Fruit fly (Drosophila melanogaster): ENCODE data around the gene CG5111.

CG5111 gene

DNA sequence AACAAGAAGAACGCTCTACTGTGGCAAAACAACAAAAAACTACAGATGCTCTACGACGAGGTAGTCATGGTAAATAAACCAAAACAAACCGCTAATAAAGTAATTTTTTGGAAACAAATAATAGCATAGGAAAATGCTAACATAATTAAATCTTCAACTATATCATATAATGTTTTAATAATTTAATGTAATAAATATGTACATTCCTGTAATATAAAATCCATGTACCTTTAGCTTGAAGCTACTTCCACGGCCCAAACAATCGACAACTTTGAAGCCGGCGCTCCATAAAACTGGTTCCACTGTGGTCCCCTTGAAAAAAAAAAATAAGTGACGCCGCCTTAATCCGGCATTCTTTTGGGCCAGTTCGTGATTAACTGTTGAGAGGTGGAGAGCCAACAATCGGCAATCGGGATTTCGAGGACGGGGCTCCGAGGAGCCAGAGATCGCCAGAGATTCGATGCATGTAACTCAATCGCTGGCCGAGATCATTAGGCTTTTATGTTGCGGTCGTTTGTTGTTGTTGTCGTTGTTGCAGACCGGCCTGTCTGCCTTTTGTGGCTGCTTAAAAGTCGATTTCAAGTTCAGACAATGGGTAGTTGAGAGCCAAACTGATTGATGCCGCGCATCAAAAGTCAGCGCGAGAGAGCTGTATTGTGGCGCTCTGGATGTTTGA, 43.3 kb upstream of the CG5111 start (continued):
- TF ChIP-seq CG6254 (GFP tag; optimal IDR thresholded peaks at IDR 0.05): no peak
- no peak for TF ChIP-seq CG11696 (GFP tag; IDR thresholded peaks at IDR 0.05)
- no peak for TF ChIP-seq rib (GFP tag; IDR thresholded peaks at IDR 0.05)
- TF ChIP-seq Hmx (GFP tag; optimal IDR thresholded peaks at IDR 0.05): no peak
- no peak for TF ChIP-seq Mes4 (GFP tag; optimal IDR thresholded peaks at IDR 0.05)
- TF ChIP-seq hth (optimal IDR thresholded peaks at IDR 0.05): no peak
- no peak for TF ChIP-seq tna (GFP tag; IDR thresholded peaks at IDR 0.05; ENCODE audit: partially characterized antibody)
- no peak for TF ChIP-seq ap (GFP tag; IDR thresholded peaks at IDR 0.05)
- peak; percentile 62 for TF ChIP-seq sens (GFP tag)
- peak; percentile 45 for TF ChIP-seq CG10147 (GFP tag; optimal IDR thresholded peaks at IDR 0.05)
- no peak for TF ChIP-seq CG8478 (optimal IDR thresholded peaks at IDR 0.05)
- no peak for TF ChIP-seq CG7271 (tag; optimal IDR thresholded peaks at IDR 0.05)
- peak; percentile 67 for TF ChIP-seq CG2712 (tag; optimal IDR thresholded peaks at IDR 0.05)
- TF ChIP-seq kah (GFP tag; optimal IDR thresholded peaks at IDR 0.05): no peak
- TF ChIP-seq Hsf (GFP tag; optimal IDR thresholded peaks at IDR 0.05): no peak
- TF ChIP-seq Hey (tag; optimal IDR thresholded peaks at IDR 0.05): no peak
- TF ChIP-seq NK7.1 (GFP tag; optimal IDR thresholded peaks at IDR 0.05): no peak
- no peak for TF ChIP-seq Atf3 (GFP tag; optimal IDR thresholded peaks at IDR 0.05)
- TF ChIP-seq HLH3B (GFP tag; IDR thresholded peaks at IDR 0.05): no peak; the same call in 1 of the 2 replicates
- no peak for TF ChIP-seq btn (GFP tag; optimal IDR thresholded peaks at IDR 0.05)
- peak; percentile 82; the same call in 1 of the 2 replicates for TF ChIP-seq Rfx (GFP tag; IDR thresholded peaks at IDR 0.05)
- no peak for TF ChIP-seq CG3407 (GFP tag; optimal IDR thresholded peaks at IDR 0.05)
- no peak for TF ChIP-seq vfl (GFP tag; optimal IDR thresholded peaks at IDR 0.05)
- TF ChIP-seq CG12155 (GFP tag; optimal IDR thresholded peaks at IDR 0.05): peak; percentile 28
- TF ChIP-seq stc (GFP tag; IDR thresholded peaks at IDR 0.05): peak; percentile 79
- peak; percentile 74 for TF ChIP-seq Meics (GFP tag; optimal IDR thresholded peaks at IDR 0.05)
- TF ChIP-seq CG3163 (GFP tag; optimal IDR thresholded peaks at IDR 0.05): no peak
- TF ChIP-seq fd3F (GFP tag; optimal IDR thresholded peaks at IDR 0.05): peak; percentile 33
- no peak for TF ChIP-seq CG11456 (GFP tag; IDR thresholded peaks at IDR 0.05)
- no peak for TF ChIP-seq CG4617 (GFP tag; optimal IDR thresholded peaks at IDR 0.05; ENCODE audit: borderline replicate concordance)
- TF ChIP-seq HLHmδ (GFP tag; optimal IDR thresholded peaks at IDR 0.05): no peak
- no peak for TF ChIP-seq HmgD (GFP tag; optimal IDR thresholded peaks at IDR 0.05)
- peak; percentile 12 for TF ChIP-seq sug (tag; optimal IDR thresholded peaks at IDR 0.05)
- TF ChIP-seq Mad (GFP tag; optimal IDR thresholded peaks at IDR 0.05): no peak
- TF ChIP-seq CG2116 (GFP tag; optimal IDR thresholded peaks at IDR 0.05): no peak
- peak; percentile 55 for TF ChIP-seq CG6689 (GFP tag; IDR thresholded peaks at IDR 0.05)
- peak; percentile 44; the same call in 1 of the 2 replicates for TF ChIP-seq wdn (GFP tag; IDR thresholded peaks at IDR 0.05)
- peak; percentile 41 for TF ChIP-seq CoRest (tag; optimal IDR thresholded peaks at IDR 0.05)
- peak; percentile 10 for TF ChIP-seq CG18764 (GFP tag; optimal IDR thresholded peaks at IDR 0.05)
- TF ChIP-seq ssp (GFP tag; IDR thresholded peaks at IDR 0.05): no peak
- no peak for TF ChIP-seq da (GFP tag; optimal IDR thresholded peaks at IDR 0.05)
- peak; percentile 75 for TF ChIP-seq grn (GFP tag; optimal IDR thresholded peaks at IDR 0.05)
- TF ChIP-seq crp (GFP tag; optimal IDR thresholded peaks at IDR 0.05): no peak
- peak; percentile 38; the same call in 1 of the 2 replicates for TF ChIP-seq MBD-R2 (GFP tag; IDR thresholded peaks at IDR 0.05)
- peak; percentile 48 for TF ChIP-seq caup (GFP tag; optimal IDR thresholded peaks at IDR 0.05; ENCODE audit: severe bottlenecking)
- TF ChIP-seq CG12744 (GFP tag; optimal IDR thresholded peaks at IDR 0.05): no peak
- peak; percentile 80 for TF ChIP-seq CG2678 (tag; optimal IDR thresholded peaks at IDR 0.05)
- TF ChIP-seq sob (GFP tag; IDR thresholded peaks at IDR 0.05): peak; percentile 65
- TF ChIP-seq CG11695 (GFP tag; IDR thresholded peaks at IDR 0.05): peak; percentile 54; the same call in 1 of the 3 replicates
- no peak for TF ChIP-seq NC2β (GFP tag; optimal IDR thresholded peaks at IDR 0.05)
- TF ChIP-seq amos (GFP tag; IDR thresholded peaks at IDR 0.05; ENCODE audit: partially characterized antibody): no peak

Data from whole organism, embryonic.